Fruit fly (Drosophila melanogaster) whole organism, embryonic: ENCODE data around the gene CG6785.

Experiments
- Atf3 ChIP-seq: fragments of 200-800 bp; sonication (Bioruptor generic); optimal IDR thresholded peaks from 3 replicates; lab custom pipeline; 2016; ENCODE audit warnings: missing biosample characterization, missing genetic modification characterization
- Bdp1 ChIP-seq: fragments of 200-800 bp; sonication (Bioruptor generic); optimal IDR thresholded peaks from 3 replicates; lab custom pipeline; 2016; ENCODE audit warnings: missing biosample characterization, missing genetic modification characterization
- Blimp-1 ChIP-seq: fragments of 200-800 bp; sonication (Bioruptor generic); optimal IDR thresholded peaks from 3 replicates; lab custom pipeline; 2018; ENCODE audit warnings: missing biosample characterization, missing genetic modification characterization, mild to moderate bottlenecking, moderate library complexity, missing genetic modification reagents
- BtbVII ChIP-seq: fragments of 200-800 bp; sonication (Bioruptor generic); optimal IDR thresholded peaks from 3 replicates; lab custom pipeline; 2017; ENCODE audit warnings: missing biosample characterization, mild to moderate bottlenecking, missing genetic modification characterization
- CG10959 ChIP-seq: fragments of 200-800 bp; sonication (Bioruptor generic); IDR thresholded peaks from 2 replicates; pipeline ENCODE4 v1.3.6; 2022; ENCODE audit warnings: missing biosample characterization, missing genetic modification characterization
- CG11093 ChIP-seq: fragments of 200-800 bp; sonication (Bioruptor generic); IDR thresholded peaks from 3 replicates; pipeline ENCODE4 v1.3.6; 2022; ENCODE audit warnings: missing biosample characterization, missing genetic modification characterization
- CG11247 ChIP-seq: fragments of 200-800 bp; sonication (Bioruptor generic); IDR thresholded peaks from 2 replicates; pipeline ENCODE4 v1.3.6; 2022; ENCODE audit warnings: missing biosample characterization, missing genetic modification characterization
- CG11695 ChIP-seq: fragments of 200-800 bp; sonication (Bioruptor generic); IDR thresholded peaks from 3 replicates; pipeline ENCODE4 v1.3.6; 2022; ENCODE audit warnings: missing biosample characterization, missing genetic modification characterization
- CG11723 ChIP-seq: fragments of 200-800 bp; sonication (Bioruptor generic); optimal IDR thresholded peaks from 2 replicates; lab custom pipeline; 2017; ENCODE audit warnings: missing biosample characterization, mild to moderate bottlenecking, missing genetic modification characterization
- CG12104 ChIP-seq: fragments of 200-800 bp; sonication (Bioruptor generic); optimal IDR thresholded peaks from 3 replicates; lab custom pipeline; 2016; ENCODE audit warnings: missing biosample characterization, missing genetic modification characterization
- CG13624 ChIP-seq: fragments of 200-800 bp; sonication (Bioruptor generic); optimal IDR thresholded peaks from 2 replicates; lab custom pipeline; 2016; ENCODE audit warnings: missing biosample characterization, missing genetic modification characterization
- CG13775 ChIP-seq: fragments of 200-800 bp; sonication (Bioruptor generic); optimal IDR thresholded peaks from 3 replicates; lab custom pipeline; 2017; ENCODE audit warnings: missing biosample characterization, mild to moderate bottlenecking, missing genetic modification characterization
- CG15269 ChIP-seq: fragments of 200-800 bp; sonication (Bioruptor generic); optimal IDR thresholded peaks from 2 replicates; lab custom pipeline; 2018; ENCODE audit warnings: missing biosample characterization, mild to moderate bottlenecking, missing genetic modification characterization, moderate library complexity
- CG17328 ChIP-seq: fragments of 200-800 bp; sonication (Bioruptor generic); IDR thresholded peaks from 2 replicates; pipeline ENCODE4 v1.3.6; 2022; ENCODE audit warnings: missing biosample characterization, missing genetic modification characterization
- CG17568 ChIP-seq: fragments of 200-800 bp; sonication (Bioruptor generic); optimal IDR thresholded peaks from 2 replicates; lab custom pipeline; 2018; ENCODE audit warnings: missing biosample characterization, mild to moderate bottlenecking, missing genetic modification characterization, moderate library complexity
- CG17829 ChIP-seq: fragments of 200-800 bp; optimal IDR thresholded peaks from 2 replicates; lab custom pipeline; 2019; ENCODE audit warnings: missing biosample characterization, mild to moderate bottlenecking, missing genetic modification characterization, moderate library complexity
- CG2199 ChIP-seq: fragments of 200-800 bp; sonication (Bioruptor generic); IDR thresholded peaks from 3 replicates; pipeline ENCODE4 v1.3.6; 2022; ENCODE audit warnings: missing biosample characterization, missing genetic modification characterization
- CG30403 ChIP-seq: fragments of 200-800 bp; sonication (Bioruptor generic); optimal IDR thresholded peaks from 3 replicates; lab custom pipeline; 2016; ENCODE audit warnings: missing biosample characterization, missing genetic modification characterization
- CG4282 ChIP-seq: fragments of 200-800 bp; sonication (Bioruptor generic); optimal IDR thresholded peaks from 2 replicates; lab custom pipeline; 2016; ENCODE audit warnings: missing biosample characterization, missing genetic modification characterization
- CG6689 ChIP-seq: fragments of 200-800 bp; sonication (Bioruptor generic); IDR thresholded peaks from 2 replicates; pipeline ENCODE4 v1.3.6; 2022; ENCODE audit warnings: missing biosample characterization, missing genetic modification characterization
- CG7745 ChIP-seq: fragments of 200-800 bp; sonication (Bioruptor generic); optimal IDR thresholded peaks from 2 replicates; lab custom pipeline; 2018; ENCODE audit warnings: missing biosample characterization, mild to moderate bottlenecking, missing genetic modification characterization, moderate library complexity
- CG7928 ChIP-seq: fragments of 200-800 bp; sonication (Bioruptor generic); optimal IDR thresholded peaks from 2 replicates; lab custom pipeline; 2017; ENCODE audit warnings: missing biosample characterization, mild to moderate bottlenecking, missing genetic modification characterization
- CG8359 ChIP-seq: fragments of 200-800 bp; sonication (Bioruptor generic); optimal IDR thresholded peaks from 2 replicates; lab custom pipeline; 2017; ENCODE audit warnings: missing biosample characterization, mild to moderate bottlenecking, missing genetic modification characterization, borderline replicate concordance
- CG8388 ChIP-seq: fragments of 200-800 bp; sonication (Bioruptor generic); optimal IDR thresholded peaks from 2 replicates; lab custom pipeline; 2019; ENCODE audit warnings: missing biosample characterization, mild to moderate bottlenecking, missing genetic modification characterization, moderate library complexity
- CHES-1-like ChIP-seq: fragments of 200-800 bp; sonication (Bioruptor generic); optimal IDR thresholded peaks from 2 replicates; lab custom pipeline; 2016; ENCODE audit warnings: missing biosample characterization, missing genetic modification characterization
- Camta ChIP-seq: fragments of 200-800 bp; sonication (Bioruptor generic); optimal IDR thresholded peaks from 2 replicates; lab custom pipeline; 2016; ENCODE audit warnings: missing biosample characterization, missing genetic modification characterization
- CrebB ChIP-seq: fragments of 200-800 bp; sonication (Bioruptor generic); optimal IDR thresholded peaks from 3 replicates; lab custom pipeline; 2018; ENCODE audit warnings: missing biosample characterization, mild to moderate bottlenecking, missing genetic modification characterization
- Dbx ChIP-seq: fragments of 200-800 bp; sonication (Bioruptor generic); IDR thresholded peaks from 3 replicates; pipeline ENCODE4 v1.3.6; 2022; ENCODE audit warnings: missing biosample characterization, missing genetic modification characterization
- HLHmδ ChIP-seq: fragments of 200-800 bp; sonication (Bioruptor generic); optimal IDR thresholded peaks from 2 replicates; lab custom pipeline; 2018; ENCODE audit warnings: missing biosample characterization, mild to moderate bottlenecking, missing genetic modification characterization, moderate library complexity
- NFAT ChIP-seq: fragments of 200-800 bp; sonication (Bioruptor generic); IDR thresholded peaks from 2 replicates; pipeline ENCODE4 v1.3.6; 2022; ENCODE audit warnings: missing biosample characterization, missing genetic modification characterization
- NfI ChIP-seq: fragments of 200-800 bp; sonication (Bioruptor generic); optimal IDR thresholded peaks from 3 replicates; lab custom pipeline; 2018; ENCODE audit warnings: missing biosample characterization, mild to moderate bottlenecking, missing genetic modification characterization, moderate library complexity
- ac ChIP-seq: fragments of 200-800 bp; sonication (Bioruptor generic); optimal IDR thresholded peaks from 3 replicates; lab custom pipeline; 2017; ENCODE audit warnings: missing biosample characterization, mild to moderate bottlenecking, missing genetic modification characterization
- ash1 ChIP-seq: fragments of 200-800 bp; sonication (Bioruptor generic); optimal IDR thresholded peaks from 2 replicates; lab custom pipeline; 2018; ENCODE audit warnings: missing biosample characterization, mild to moderate bottlenecking, missing genetic modification characterization
- bcd ChIP-seq: fragments of 200-800 bp; sonication (Bioruptor generic); optimal IDR thresholded peaks from 2 replicates; lab custom pipeline; 2017; ENCODE audit warnings: missing biosample characterization, mild to moderate bottlenecking, missing genetic modification characterization
- chm ChIP-seq: fragments of 200-800 bp; sonication (Bioruptor generic); IDR thresholded peaks from 2 replicates; pipeline ENCODE4 v1.3.6; 2022; ENCODE audit warnings: missing biosample characterization, missing genetic modification characterization
- ems ChIP-seq: fragments of 200-800 bp; sonication (Bioruptor generic); optimal IDR thresholded peaks from 3 replicates; lab custom pipeline; 2016; ENCODE audit warnings: missing biosample characterization, missing genetic modification characterization
- eyg ChIP-seq: fragments of 200-800 bp; sonication (Bioruptor generic); optimal IDR thresholded peaks from 3 replicates; lab custom pipeline; 2016; ENCODE audit warnings: missing biosample characterization, missing genetic modification characterization
- gsb ChIP-seq: fragments of 200-800 bp; sonication (Bioruptor generic); IDR thresholded peaks from 2 replicates; pipeline ENCODE4 v1.3.6; 2022; ENCODE audit warnings: missing biosample characterization, missing genetic modification characterization
- hb ChIP-seq: fragments of 200-800 bp; sonication (Bioruptor generic); IDR thresholded peaks from 3 replicates; pipeline ENCODE4 v1.3.6; 2022; ENCODE audit warnings: missing biosample characterization, missing genetic modification characterization; ENCODE audit not compliant: partially characterized antibody
- hbn ChIP-seq: fragments of 200-800 bp; sonication (Bioruptor generic); IDR thresholded peaks from 2 replicates; pipeline ENCODE4 v1.3.6; 2022; ENCODE audit warnings: missing biosample characterization, missing genetic modification characterization; ENCODE audit not compliant: partially characterized antibody
- insv ChIP-seq, 2 experiments: fragments of 200-800 bp; sonication (Bioruptor generic); optimal IDR thresholded peaks; 3 replicates each; lab custom pipeline; 2016 to 2018; ENCODE audit warnings: missing biosample characterization in 2 of 2, missing genetic modification characterization in 2 of 2
- oc ChIP-seq: fragments of 200-800 bp; sonication (Bioruptor generic); optimal IDR thresholded peaks from 2 replicates; lab custom pipeline; 2018; ENCODE audit warnings: missing biosample characterization, mild to moderate bottlenecking, missing genetic modification characterization, moderate library complexity
- pb ChIP-seq: fragments of 200-800 bp; sonication (Bioruptor generic); optimal IDR thresholded peaks from 3 replicates; lab custom pipeline; 2016; ENCODE audit warnings: missing biosample characterization, missing genetic modification characterization
- ro ChIP-seq: fragments of 200-800 bp; sonication (Bioruptor generic); IDR thresholded peaks from 2 replicates; pipeline ENCODE4 v1.3.6; 2022; ENCODE audit warnings: missing biosample characterization, missing genetic modification characterization
- slou ChIP-seq: fragments of 200-800 bp; sonication (Bioruptor generic); optimal IDR thresholded peaks from 3 replicates; lab custom pipeline; 2016; ENCODE audit warnings: missing biosample characterization, missing genetic modification characterization
- tup ChIP-seq: fragments of 200-800 bp; sonication (Bioruptor generic); optimal IDR thresholded peaks from 2 replicates; lab custom pipeline; 2016; ENCODE audit warnings: missing biosample characterization, mild to moderate bottlenecking, missing genetic modification characterization, moderate library complexity
- wek ChIP-seq: fragments of 200-800 bp; sonication (Bioruptor generic); optimal IDR thresholded peaks from 3 replicates; lab custom pipeline; 2018; ENCODE audit warnings: missing biosample characterization, mild to moderate bottlenecking, missing genetic modification characterization, moderate library complexity
- zf30C ChIP-seq: fragments of 200-800 bp; sonication (Bioruptor generic); optimal IDR thresholded peaks from 3 replicates; lab custom pipeline; 2018; ENCODE audit warnings: missing biosample characterization, mild to moderate bottlenecking, missing genetic modification characterization

CG6785 gene

DNA sequence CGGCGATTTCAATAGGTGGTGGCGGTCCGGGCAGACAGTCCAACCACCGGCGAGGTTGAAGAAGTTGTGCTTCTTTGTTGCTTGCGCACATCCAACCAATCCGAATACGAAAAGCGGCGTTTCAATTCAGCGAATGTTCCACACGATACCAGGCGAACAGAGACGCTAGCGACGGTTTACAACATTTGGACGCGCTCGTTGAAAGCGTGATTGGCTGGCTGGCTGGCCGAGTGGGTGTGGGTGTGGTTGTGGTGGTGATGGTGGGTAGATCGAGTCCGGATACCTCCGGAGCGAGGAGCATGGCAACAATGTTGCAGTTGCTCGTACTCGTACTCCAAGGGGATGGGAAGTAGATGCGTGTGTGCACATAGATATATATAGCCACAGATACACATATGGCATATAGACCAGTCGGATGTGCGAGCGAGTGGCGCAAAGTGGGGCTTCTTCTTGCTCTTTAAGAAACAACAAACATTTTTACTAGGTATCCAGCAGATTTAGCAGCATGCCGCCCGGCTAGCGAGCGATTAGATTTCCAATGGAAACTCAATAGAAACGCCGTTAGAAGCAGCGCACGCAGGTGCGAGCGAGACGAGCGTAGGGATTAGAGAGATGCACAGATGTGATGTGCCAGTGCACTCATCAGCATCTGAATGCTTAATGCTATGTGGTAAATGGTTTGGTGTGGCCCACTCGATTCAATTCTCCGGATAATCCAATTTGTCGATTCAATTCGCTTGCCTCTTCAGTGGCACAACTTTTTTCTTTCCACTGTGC, 34.7 kb downstream of the CG6785 start (continued):
- TF ChIP-seq ac: peak; percentile 14
- TF ChIP-seq oc (tag; lab: Kevin White, UChicago): peak; percentile 99
- peak; percentile 43 for TF ChIP-seq wek (GFP tag; lab: Kevin White, UChicago)
- TF ChIP-seq hb (GFP tag; lab: Robert Waterston, UW): no peak
- TF ChIP-seq insv (GFP tag; optimal IDR thresholded peaks at IDR 0.05; lab: Kevin White, UChicago): no peak
- TF ChIP-seq Atf3 (GFP tag; lab: Kevin White, UChicago): no peak
- TF ChIP-seq Camta (GFP tag; lab: Kevin White, UChicago): no peak
- TF ChIP-seq CG8359 (GFP tag; lab: Kevin White, UChicago): peak; percentile 34
- TF ChIP-seq zf30C: no peak
- TF ChIP-seq CG2199: no peak
- TF ChIP-seq CG11247 (GFP tag; lab: Robert Waterston, UW): no peak
- TF ChIP-seq CG11695 (GFP tag; lab: Robert Waterston, UW): no peak
- no peak for TF ChIP-seq NfI
- no peak for TF ChIP-seq hbn (GFP tag; lab: Robert Waterston, UW)
- TF ChIP-seq HLHmδ (GFP tag; lab: Kevin White, UChicago): peak; percentile 68
- TF ChIP-seq CHES-1-like: no peak
- TF ChIP-seq Bdp1 (GFP tag; lab: Kevin White, UChicago): no peak
- TF ChIP-seq CG17328 (GFP tag; lab: Robert Waterston, UW): no peak
- no peak for TF ChIP-seq ro (GFP tag; lab: Robert Waterston, UW)
- no peak for TF ChIP-seq CG6689 (GFP tag; lab: Robert Waterston, UW)
- peak; percentile 11 for TF ChIP-seq BtbVII (GFP tag; lab: Kevin White, UChicago)
- TF ChIP-seq pb (GFP tag; lab: Kevin White, UChicago): peak; percentile 18
- no peak for TF ChIP-seq CG30403
- peak; percentile 51 for TF ChIP-seq CG17568 (GFP tag; lab: Kevin White, UChicago)
- TF ChIP-seq CG10959 (GFP tag; lab: Robert Waterston, UW): no peak
- TF ChIP-seq CG11093: no peak
- TF ChIP-seq CG8388: peak; percentile 16
- no peak for TF ChIP-seq CG17829 (tag; lab: Kevin White, UChicago)
- no peak for TF ChIP-seq CG7928
- TF ChIP-seq Blimp-1: no peak
- no peak for TF ChIP-seq ash1
- peak; percentile 41 for TF ChIP-seq CG13624 (GFP tag; lab: Kevin White, UChicago)
- no peak for TF ChIP-seq CG7745 (tag; lab: Kevin White, UChicago)
- TF ChIP-seq, all 482 proteins: peak for 111

DNA sequence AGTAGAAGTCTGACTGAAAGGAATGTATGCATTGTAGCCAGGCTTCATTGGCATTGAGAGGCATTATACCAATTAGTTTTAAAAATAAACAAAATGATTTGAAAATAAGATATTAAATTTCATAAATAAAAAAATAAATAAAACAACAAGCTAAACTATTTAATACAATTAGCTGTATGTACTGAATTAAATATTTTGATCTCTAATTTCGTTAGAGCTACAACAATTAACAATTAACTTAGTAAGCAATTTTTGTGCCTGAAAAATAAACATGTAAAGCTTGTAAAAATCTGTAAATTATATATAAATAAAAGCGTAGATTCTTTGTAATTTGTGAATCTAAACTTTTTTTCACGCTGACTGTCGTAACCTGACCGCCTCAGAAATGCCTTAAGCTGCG, 37.1 kb downstream of the CG6785 start, which contains the start of gene Rh5:
Gene Rh5 (plus strand): TSS at position 301 of the 400 bp plus-strand sequence.
- TF ChIP-seq CrebB (tag; lab: Kevin White, UChicago): no peak
- TF ChIP-seq gsb (GFP tag; lab: Robert Waterston, UW): no peak
- TF ChIP-seq BtbVII (GFP tag; lab: Kevin White, UChicago): no peak
- TF ChIP-seq CG12104 (GFP tag; lab: Kevin White, UChicago): no peak
- no peak for TF ChIP-seq Dbx
- no peak for TF ChIP-seq slou (GFP tag; lab: Kevin White, UChicago)
- no peak for TF ChIP-seq CG13775 (GFP tag; lab: Kevin White, UChicago)
- no peak for TF ChIP-seq CG11723 (GFP tag; lab: Kevin White, UChicago)
- TF ChIP-seq chm (GFP tag; lab: Robert Waterston, UW): no peak
- no peak for TF ChIP-seq NFAT (GFP tag; lab: Robert Waterston, UW)
- TF ChIP-seq CG4282 (GFP tag; lab: Kevin White, UChicago): no peak
- no peak for TF ChIP-seq bcd (GFP tag; lab: Kevin White, UChicago)
- TF ChIP-seq eyg (GFP tag; lab: Kevin White, UChicago): no peak
- no peak for TF ChIP-seq ems
- TF ChIP-seq tup (GFP tag; lab: Kevin White, UChicago): no peak
- no peak for TF ChIP-seq CG15269 (tag; lab: Kevin White, UChicago)
